Worm (Caenorhabditis elegans): Measurements from ENCODE around the gene C18H9.1.

DNA sequence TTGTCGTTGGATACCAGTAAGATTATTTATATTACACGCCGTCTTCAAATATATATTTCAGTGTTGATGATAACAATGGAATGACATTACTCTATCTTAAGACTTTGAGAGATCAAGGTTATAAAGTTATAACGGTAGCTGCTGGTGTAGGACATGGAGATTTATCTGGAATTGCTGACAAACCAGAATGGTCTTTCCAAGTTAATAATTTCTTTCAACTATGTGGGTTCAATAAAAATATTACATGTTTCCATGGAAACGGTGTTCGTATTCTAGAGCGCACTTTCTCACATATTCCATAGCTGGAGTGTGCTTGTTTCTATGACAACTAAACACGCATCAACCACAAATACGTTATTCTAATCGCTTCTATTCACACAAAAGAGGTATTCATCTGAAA is 19.2 kb upstream of the C18H9.1 start, which contains the start of gene ift-74:
- TF ChIP-seq irx-1 (tag; optimal IDR thresholded peaks at IDR 0.05): no peak
- no peak for TF ChIP-seq ztf-4 (tag; optimal IDR thresholded peaks at IDR 0.05)
- no peak for TF ChIP-seq nhr-11 (tag; optimal IDR thresholded peaks at IDR 0.05)
- TF ChIP-seq unc-86 (tag; optimal IDR thresholded peaks at IDR 0.05): no peak
- TF ChIP-seq lin-13 (GFP tag; optimal IDR thresholded peaks at IDR 0.05): no peak
- no peak for TF ChIP-seq unc-130 (tag; optimal IDR thresholded peaks at IDR 0.05)
- TF ChIP-seq lin-15B (tag; optimal IDR thresholded peaks at IDR 0.05): no peak
- no peak for TF ChIP-seq ztf-11 (tag; optimal IDR thresholded peaks at IDR 0.05)
- TF ChIP-seq elt-2 (tag; optimal IDR thresholded peaks at IDR 0.05): no peak
- no peak for TF ChIP-seq hlh-17 (GFP tag; optimal IDR thresholded peaks at IDR 0.05; ENCODE audit: borderline replicate concordance)
